In genomic region chr2L:425491-425890, dm6 we compare ENCODE assay signal across 1 fruit fly cellular context.
TF ChIP-seq lines count a peak whose summit lies in the region.

No protein-coding gene starts in this region.

TF ChIP-seq in whole organism, embryonic, 481 proteins besides CTCF, POLR2A, EP300 and RAD21 (continued from another document and continues in another):
- peak; percentile 1 for TF ChIP-seq exex (tag; optimal IDR thresholded peaks at IDR 0.05; lab: Kevin White, UChicago)
- TF ChIP-seq CG14014 (GFP tag; IDR thresholded peaks at IDR 0.05; lab: Robert Waterston, UW): no peak
- TF ChIP-seq Ets65A (GFP tag; lab: Kevin White, UChicago): no peak
- TF ChIP-seq Nf-YB (GFP tag; optimal IDR thresholded peaks at IDR 0.05; lab: Kevin White, UChicago): no peak
- TF ChIP-seq Med (GFP tag; lab: Kevin White, UChicago): peak; percentile 76
- TF ChIP-seq B-H1 (GFP tag; IDR thresholded peaks at IDR 0.05; lab: Robert Waterston, UW): no peak
- no peak for TF ChIP-seq CG10366 (GFP tag; IDR thresholded peaks at IDR 0.05; lab: Robert Waterston, UW)
- peak; percentile 3 for TF ChIP-seq CG2202 (tag; optimal IDR thresholded peaks at IDR 0.05; lab: Kevin White, UChicago)
- peak; percentile 0 for TF ChIP-seq Myb (GFP tag; optimal IDR thresholded peaks at IDR 0.05; lab: Kevin White, UChicago)
- no peak for TF ChIP-seq CG3838 (GFP tag; optimal IDR thresholded peaks at IDR 0.05; lab: Kevin White, UChicago)
- no peak for TF ChIP-seq CG2116 (GFP tag; optimal IDR thresholded peaks at IDR 0.05; lab: Kevin White, UChicago)
- TF ChIP-seq sima (GFP tag; optimal IDR thresholded peaks at IDR 0.05; lab: Kevin White, UChicago): no peak
- peak; percentile 43 for TF ChIP-seq CG2678 (tag; optimal IDR thresholded peaks at IDR 0.05; lab: Kevin White, UChicago)
- TF ChIP-seq CHES-1-like (GFP tag; optimal IDR thresholded peaks at IDR 0.05; lab: Kevin White, UChicago): no peak
- TF ChIP-seq CG10321 (GFP tag; IDR thresholded peaks at IDR 0.05; lab: Robert Waterston, UW): no peak
- TF ChIP-seq yki (optimal IDR thresholded peaks at IDR 0.05; lab: Kevin White, UChicago): no peak
- no peak for TF ChIP-seq sna (GFP tag; IDR thresholded peaks at IDR 0.05; lab: Robert Waterston, UW; ENCODE audit: partially characterized antibody)
- TF ChIP-seq pita (GFP tag; optimal IDR thresholded peaks at IDR 0.05; lab: Kevin White, UChicago): no peak
- TF ChIP-seq CG16863 (GFP tag; optimal IDR thresholded peaks at IDR 0.05; lab: Kevin White, UChicago): no peak
- no peak for TF ChIP-seq wek (GFP tag; optimal IDR thresholded peaks at IDR 0.05; lab: Kevin White, UChicago)
- TF ChIP-seq CG1024 (GFP tag; IDR thresholded peaks at IDR 0.05; lab: Robert Waterston, UW): no peak
- no peak for TF ChIP-seq CG4854 (GFP tag; optimal IDR thresholded peaks at IDR 0.05; lab: Kevin White, UChicago)
- no peak for TF ChIP-seq Nf-YA (GFP tag; IDR thresholded peaks at IDR 0.05; lab: Robert Waterston, UW)
- no peak for TF ChIP-seq Gsc (GFP tag; IDR thresholded peaks at IDR 0.05; lab: Robert Waterston, UW)
- TF ChIP-seq PHDP (tag; optimal IDR thresholded peaks at IDR 0.05; lab: Kevin White, UChicago): peak; percentile 46
- no peak for TF ChIP-seq CG11093 (GFP tag; IDR thresholded peaks at IDR 0.05; lab: Robert Waterston, UW)
- TF ChIP-seq CG15073 (GFP tag; optimal IDR thresholded peaks at IDR 0.05; lab: Kevin White, UChicago): no peak
- TF ChIP-seq Camta (GFP tag; optimal IDR thresholded peaks at IDR 0.05; lab: Kevin White, UChicago): no peak
- TF ChIP-seq CG1603 (tag; optimal IDR thresholded peaks at IDR 0.05; lab: Kevin White, UChicago): peak; percentile 43
- no peak for TF ChIP-seq z (GFP tag; IDR thresholded peaks at IDR 0.05; lab: Robert Waterston, UW)
- peak; percentile 30 for TF ChIP-seq CG18599 (GFP tag; optimal IDR thresholded peaks at IDR 0.05; lab: Kevin White, UChicago)
- TF ChIP-seq Awh (GFP tag; IDR thresholded peaks at IDR 0.05; lab: Robert Waterston, UW): no peak
- TF ChIP-seq Hmx (GFP tag; optimal IDR thresholded peaks at IDR 0.05; lab: Kevin White, UChicago): no peak
- TF ChIP-seq CG18262 (tag; optimal IDR thresholded peaks at IDR 0.05; lab: Kevin White, UChicago): no peak
- TF ChIP-seq ap (GFP tag; IDR thresholded peaks at IDR 0.05; lab: Robert Waterston, UW): no peak
- TF ChIP-seq chif (GFP tag; optimal IDR thresholded peaks at IDR 0.05; lab: Kevin White, UChicago): no peak
- TF ChIP-seq fd64A (GFP tag; optimal IDR thresholded peaks at IDR 0.05; lab: Kevin White, UChicago): no peak
- peak; percentile 44 for TF ChIP-seq Asciz (GFP tag; optimal IDR thresholded peaks at IDR 0.05; lab: Kevin White, UChicago)
- no peak for TF ChIP-seq CG17361 (GFP tag; IDR thresholded peaks at IDR 0.05; lab: Robert Waterston, UW)
- TF ChIP-seq gem (tag; optimal IDR thresholded peaks at IDR 0.05; lab: Kevin White, UChicago): peak; percentile 13
- no peak for TF ChIP-seq CG3281 (GFP tag; optimal IDR thresholded peaks at IDR 0.05; lab: Kevin White, UChicago)
- no peak for TF ChIP-seq Side (GFP tag; optimal IDR thresholded peaks at IDR 0.05; lab: Kevin White, UChicago)
- TF ChIP-seq Dref (GFP tag; IDR thresholded peaks at IDR 0.05; lab: Robert Waterston, UW): no peak
- TF ChIP-seq Meics (GFP tag; optimal IDR thresholded peaks at IDR 0.05; lab: Kevin White, UChicago): peak; percentile 19
- no peak for TF ChIP-seq twi (tag; optimal IDR thresholded peaks at IDR 0.05; lab: Kevin White, UChicago)
- TF ChIP-seq CG6765 (GFP tag; optimal IDR thresholded peaks at IDR 0.05; lab: Kevin White, UChicago): peak; percentile 30
- TF ChIP-seq CG3065 (GFP tag; optimal IDR thresholded peaks at IDR 0.05; lab: Kevin White, UChicago): no peak
- no peak for TF ChIP-seq CG11723 (GFP tag; optimal IDR thresholded peaks at IDR 0.05; lab: Kevin White, UChicago)
- TF ChIP-seq Hmr (GFP tag; optimal IDR thresholded peaks at IDR 0.05; lab: Kevin White, UChicago): peak; percentile 52
- TF ChIP-seq Atf-2 (GFP tag; optimal IDR thresholded peaks at IDR 0.05; lab: Kevin White, UChicago): no peak
- TF ChIP-seq gsb-n (tag; optimal IDR thresholded peaks at IDR 0.05; lab: Kevin White, UChicago): no peak
- TF ChIP-seq CG30431 (GFP tag; optimal IDR thresholded peaks at IDR 0.05; lab: Kevin White, UChicago): no peak
- no peak for TF ChIP-seq CG6854 (GFP tag; optimal IDR thresholded peaks at IDR 0.05; lab: Kevin White, UChicago)
- no peak for TF ChIP-seq CG15011 (GFP tag; optimal IDR thresholded peaks at IDR 0.05; lab: Kevin White, UChicago)
- no peak for TF ChIP-seq Rfx (GFP tag; IDR thresholded peaks at IDR 0.05; lab: Robert Waterston, UW)
- TF ChIP-seq al (GFP tag; IDR thresholded peaks at IDR 0.05; lab: Robert Waterston, UW): no peak
- TF ChIP-seq CG6654 (GFP tag; optimal IDR thresholded peaks at IDR 0.05; lab: Kevin White, UChicago): no peak
- TF ChIP-seq bcd (GFP tag; optimal IDR thresholded peaks at IDR 0.05; lab: Kevin White, UChicago): no peak
- TF ChIP-seq ac (GFP tag; optimal IDR thresholded peaks at IDR 0.05; lab: Kevin White, UChicago): no peak
- no peak for TF ChIP-seq CkIIα-i1 (GFP tag; IDR thresholded peaks at IDR 0.05; lab: Robert Waterston, UW)
- no peak for TF ChIP-seq Hr3 (GFP tag; optimal IDR thresholded peaks at IDR 0.05; lab: Kevin White, UChicago)
- no peak for TF ChIP-seq tap (tag; optimal IDR thresholded peaks at IDR 0.05; lab: Kevin White, UChicago)
- TF ChIP-seq Bgb (GFP tag; IDR thresholded peaks at IDR 0.05; lab: Robert Waterston, UW; ENCODE audit: partially characterized antibody): no peak
- TF ChIP-seq CG15269 (tag; optimal IDR thresholded peaks at IDR 0.05; lab: Kevin White, UChicago): no peak
- peak; percentile 12 for TF ChIP-seq CG11504 (tag; optimal IDR thresholded peaks at IDR 0.05; lab: Kevin White, UChicago)
- TF ChIP-seq nau (GFP tag; optimal IDR thresholded peaks at IDR 0.05; lab: Kevin White, UChicago): peak; percentile 19
- no peak for TF ChIP-seq pros (GFP tag; optimal IDR thresholded peaks at IDR 0.05; lab: Kevin White, UChicago)
- TF ChIP-seq Atf6 (GFP tag; IDR thresholded peaks at IDR 0.05; lab: Robert Waterston, UW): 0 out of 2 replicates have a peak, but pooled peaks have one; percentile 18
- no peak for TF ChIP-seq ind (GFP tag; optimal IDR thresholded peaks at IDR 0.05; lab: Kevin White, UChicago)
- TF ChIP-seq Xrp1 (GFP tag; IDR thresholded peaks at IDR 0.05; lab: Robert Waterston, UW): no peak
- TF ChIP-seq Spps (tag; optimal IDR thresholded peaks at IDR 0.05; lab: Kevin White, UChicago): no peak
- no peak for TF ChIP-seq nmo (GFP tag; optimal IDR thresholded peaks at IDR 0.05; lab: Kevin White, UChicago)
- no peak for TF ChIP-seq Bteb2 (GFP tag; optimal IDR thresholded peaks at IDR 0.05; lab: Kevin White, UChicago)
- TF ChIP-seq CG9797 (GFP tag; optimal IDR thresholded peaks at IDR 0.05; lab: Kevin White, UChicago): no peak
- TF ChIP-seq Taf1 (GFP tag; IDR thresholded peaks at IDR 0.05; lab: Robert Waterston, UW): no peak
- no peak for TF ChIP-seq gcm2 (GFP tag; optimal IDR thresholded peaks at IDR 0.05; lab: Kevin White, UChicago)
- peak; percentile 21 for TF ChIP-seq salm (tag; optimal IDR thresholded peaks at IDR 0.05; lab: Kevin White, UChicago)
- TF ChIP-seq CG10462 (GFP tag; optimal IDR thresholded peaks at IDR 0.05; lab: Kevin White, UChicago): no peak
- TF ChIP-seq lab (GFP tag; optimal IDR thresholded peaks at IDR 0.05; lab: Kevin White, UChicago): peak; percentile 31
- TF ChIP-seq Hand (GFP tag; optimal IDR thresholded peaks at IDR 0.05; lab: Kevin White, UChicago): no peak
- no peak for TF ChIP-seq CG8089 (GFP tag; optimal IDR thresholded peaks at IDR 0.05; lab: Kevin White, UChicago)
- TF ChIP-seq run (tag; optimal IDR thresholded peaks at IDR 0.05; lab: Kevin White, UChicago): no peak
- TF ChIP-seq CG18619 (GFP tag; optimal IDR thresholded peaks at IDR 0.05; lab: Kevin White, UChicago): no peak
- no peak for TF ChIP-seq CG10654 (GFP tag; optimal IDR thresholded peaks at IDR 0.05; lab: Kevin White, UChicago)
- no peak for TF ChIP-seq cwo (GFP tag; optimal IDR thresholded peaks at IDR 0.05; lab: Kevin White, UChicago)
- TF ChIP-seq sens (GFP tag; lab: Kevin White, UChicago): peak; percentile 34
- peak; percentile 8 for TF ChIP-seq Blimp-1 (GFP tag; optimal IDR thresholded peaks at IDR 0.05; lab: Kevin White, UChicago)
- no peak for TF ChIP-seq so (GFP tag; IDR thresholded peaks at IDR 0.05; lab: Robert Waterston, UW)
- no peak for TF ChIP-seq fd102C (GFP tag; optimal IDR thresholded peaks at IDR 0.05; lab: Kevin White, UChicago)
- no peak for TF ChIP-seq jigr1 (GFP tag; IDR thresholded peaks at IDR 0.05; lab: Robert Waterston, UW)
- TF ChIP-seq Drgx (GFP tag; IDR thresholded peaks at IDR 0.05; lab: Robert Waterston, UW): no peak
- TF ChIP-seq CG17912 (GFP tag; optimal IDR thresholded peaks at IDR 0.05; lab: Kevin White, UChicago): no peak
- peak; percentile 56 for TF ChIP-seq CG6813 (GFP tag; optimal IDR thresholded peaks at IDR 0.05; lab: Kevin White, UChicago)
- no peak for TF ChIP-seq CG31441 (GFP tag; IDR thresholded peaks at IDR 0.05; lab: Robert Waterston, UW)
- TF ChIP-seq knrl (GFP tag; IDR thresholded peaks at IDR 0.05; lab: Robert Waterston, UW; ENCODE audit: partially characterized antibody): no peak
- TF ChIP-seq Mad (GFP tag; optimal IDR thresholded peaks at IDR 0.05; lab: Kevin White, UChicago): no peak
- no peak for TF ChIP-seq h (optimal IDR thresholded peaks at IDR 0.05; lab: Kevin White, UChicago)
- TF ChIP-seq CG15514 (GFP tag; optimal IDR thresholded peaks at IDR 0.05; lab: Kevin White, UChicago): peak; percentile 39
- no peak for TF ChIP-seq Antp (GFP tag; optimal IDR thresholded peaks at IDR 0.05; lab: Kevin White, UChicago)
- no peak for TF ChIP-seq emc (GFP tag; optimal IDR thresholded peaks at IDR 0.05; lab: Kevin White, UChicago)
- TF ChIP-seq Hey (tag; optimal IDR thresholded peaks at IDR 0.05; lab: Kevin White, UChicago): no peak
- TF ChIP-seq CG10543 (GFP tag; optimal IDR thresholded peaks at IDR 0.05; lab: Kevin White, UChicago): no peak
- no peak for TF ChIP-seq cas (GFP tag; IDR thresholded peaks at IDR 0.05; lab: Robert Waterston, UW)
- no peak for TF ChIP-seq Dbx (GFP tag; IDR thresholded peaks at IDR 0.05; lab: Robert Waterston, UW)
- TF ChIP-seq CG14667 (GFP tag; IDR thresholded peaks at IDR 0.05; lab: Robert Waterston, UW): no peak
- TF ChIP-seq dm (GFP tag; optimal IDR thresholded peaks at IDR 0.05; lab: Kevin White, UChicago): no peak
- TF ChIP-seq Vsx1 (GFP tag; optimal IDR thresholded peaks at IDR 0.05; lab: Kevin White, UChicago): no peak
- peak; percentile 8 for TF ChIP-seq odd (GFP tag; optimal IDR thresholded peaks at IDR 0.05; lab: Kevin White, UChicago)
- TF ChIP-seq Atf3 (GFP tag; optimal IDR thresholded peaks at IDR 0.05; lab: Kevin White, UChicago): no peak
- TF ChIP-seq CG14710 (tag; optimal IDR thresholded peaks at IDR 0.05; lab: Kevin White, UChicago): no peak
- TF ChIP-seq CG1233 (GFP tag; optimal IDR thresholded peaks at IDR 0.05; lab: Kevin White, UChicago): no peak
- TF ChIP-seq HmgZ (tag; optimal IDR thresholded peaks at IDR 0.05; lab: Kevin White, UChicago): peak; percentile 10
- peak; percentile 12 for TF ChIP-seq CG15601 (tag; optimal IDR thresholded peaks at IDR 0.05; lab: Kevin White, UChicago)
- no peak for TF ChIP-seq CG17802 (tag; optimal IDR thresholded peaks at IDR 0.05; lab: Kevin White, UChicago)
- no peak for TF ChIP-seq hbn (GFP tag; IDR thresholded peaks at IDR 0.05; lab: Robert Waterston, UW; ENCODE audit: partially characterized antibody)
- TF ChIP-seq TFAM (GFP tag; optimal IDR thresholded peaks at IDR 0.05; lab: Kevin White, UChicago): no peak
- no peak for TF ChIP-seq E2f1 (GFP tag; IDR thresholded peaks at IDR 0.05; lab: Robert Waterston, UW)
- no peak for TF ChIP-seq crol (GFP tag; IDR thresholded peaks at IDR 0.05; lab: Robert Waterston, UW)
- no peak for TF ChIP-seq Aef1 (GFP tag; IDR thresholded peaks at IDR 0.05; lab: Robert Waterston, UW)
- no peak for TF ChIP-seq CG1792 (GFP tag; optimal IDR thresholded peaks at IDR 0.05; lab: Kevin White, UChicago)
- no peak for TF ChIP-seq bigmax (GFP tag; optimal IDR thresholded peaks at IDR 0.05; lab: Kevin White, UChicago)
- TF ChIP-seq Usf (GFP tag; optimal IDR thresholded peaks at IDR 0.05; lab: Kevin White, UChicago): no peak
- TF ChIP-seq unc-4 (GFP tag; IDR thresholded peaks at IDR 0.05; lab: Robert Waterston, UW; ENCODE audit: partially characterized antibody): no peak
- TF ChIP-seq dysf (GFP tag; IDR thresholded peaks at IDR 0.05; lab: Robert Waterston, UW): no peak
- TF ChIP-seq Bdp1 (GFP tag; optimal IDR thresholded peaks at IDR 0.05; lab: Kevin White, UChicago): no peak
- TF ChIP-seq CG1832 (GFP tag; optimal IDR thresholded peaks at IDR 0.05; lab: Kevin White, UChicago): no peak
- no peak for TF ChIP-seq CG9727 (GFP tag; optimal IDR thresholded peaks at IDR 0.05; lab: Kevin White, UChicago)
- TF ChIP-seq eyg (GFP tag; optimal IDR thresholded peaks at IDR 0.05; lab: Kevin White, UChicago): no peak
- no peak for TF ChIP-seq sc (optimal IDR thresholded peaks at IDR 0.05; lab: Kevin White, UChicago)
- TF ChIP-seq sc (GFP tag; optimal IDR thresholded peaks at IDR 0.05; lab: Kevin White, UChicago): no peak
- no peak for TF ChIP-seq Hr51 (GFP tag; optimal IDR thresholded peaks at IDR 0.05; lab: Kevin White, UChicago)
- TF ChIP-seq CG9817 (tag; optimal IDR thresholded peaks at IDR 0.05; lab: Kevin White, UChicago): no peak
- TF ChIP-seq CG10274 (GFP tag; optimal IDR thresholded peaks at IDR 0.05; lab: Kevin White, UChicago): peak; percentile 9
- TF ChIP-seq CG13624 (GFP tag; optimal IDR thresholded peaks at IDR 0.05; lab: Kevin White, UChicago): no peak
- peak; percentile 19 for TF ChIP-seq MTF-1 (GFP tag; optimal IDR thresholded peaks at IDR 0.05; lab: Kevin White, UChicago; ENCODE audit: borderline replicate concordance)
- no peak for TF ChIP-seq Tbp (GFP tag; optimal IDR thresholded peaks at IDR 0.05; lab: Kevin White, UChicago)
- no peak for TF ChIP-seq Elba2 (GFP tag; optimal IDR thresholded peaks at IDR 0.05; lab: Kevin White, UChicago)
- TF ChIP-seq phol (tag; optimal IDR thresholded peaks at IDR 0.05; lab: Kevin White, UChicago): no peak
- TF ChIP-seq CG12155 (GFP tag; optimal IDR thresholded peaks at IDR 0.05; lab: Kevin White, UChicago): no peak
- TF ChIP-seq nerfin-2 (GFP tag; IDR thresholded peaks at IDR 0.05; lab: Robert Waterston, UW; ENCODE audit: partially characterized antibody): no peak
- TF ChIP-seq CG5245 (GFP tag; optimal IDR thresholded peaks at IDR 0.05; lab: Kevin White, UChicago): no peak
- TF ChIP-seq bsh (GFP tag; optimal IDR thresholded peaks at IDR 0.05; lab: Kevin White, UChicago): peak in 1 of 2 experiments; percentile 29
